Worm (Caenorhabditis elegans) whole organism, early embryonic: ENCODE results near the gene brc-1.

ENCODE experiments used
- B0310.2 ChIP-seq: sonication (generic microtip); optimal IDR thresholded peaks from 2 replicates; lab custom pipeline; 2016; ENCODE audit warnings: mild to moderate bottlenecking, missing genetic modification characterization, missing compliant biosample characterization
- F13C5.2 ChIP-seq: sonication (generic microtip); optimal IDR thresholded peaks from 2 replicates; lab custom pipeline; 2017; ENCODE audit warnings: mild to moderate bottlenecking, missing genetic modification characterization, inconsistent platforms, missing compliant biosample characterization
- aly-1 ChIP-seq: sonication (generic microtip); optimal IDR thresholded peaks from 2 replicates; lab custom pipeline; 2016; ENCODE audit warnings: missing genetic modification characterization, missing compliant biosample characterization
- ama-1 ChIP-seq: fragments of 150-350 bp; optimal IDR thresholded peaks from 2 replicates; lab custom pipeline; 2014
- ets-7 ChIP-seq: sonication (generic microtip); optimal IDR thresholded peaks from 2 replicates; lab custom pipeline; 2016; ENCODE audit warnings: missing genotype, missing genetic modification characterization, missing compliant biosample characterization
- flt-1 ChIP-seq: fragments of 200-800 bp; sonication (Bioruptor generic); IDR thresholded peaks from 2 replicates; pipeline ENCODE4 v1.3.6; 2022; ENCODE audit warnings: missing genetic modification characterization, missing compliant biosample characterization
- hmbx-1 ChIP-seq: sonication (generic microtip); optimal IDR thresholded peaks from 2 replicates; lab custom pipeline; 2016; ENCODE audit warnings: mild to moderate bottlenecking, missing genetic modification characterization, missing compliant biosample characterization
- sea-1 ChIP-seq: fragments of 200-800 bp; sonication (Bioruptor generic); conservative IDR thresholded peaks from 2 replicates; pipeline ENCODE4 v1.3.6; 2022; ENCODE audit warnings: missing genetic modification characterization, missing compliant biosample characterization
- tbx-11 ChIP-seq: fragments of 200-800 bp; sonication (Bioruptor generic); IDR thresholded peaks from 2 replicates; pipeline ENCODE4 v1.3.6; 2022; ENCODE audit warnings: missing genetic modification characterization, missing compliant biosample characterization

DNA sequence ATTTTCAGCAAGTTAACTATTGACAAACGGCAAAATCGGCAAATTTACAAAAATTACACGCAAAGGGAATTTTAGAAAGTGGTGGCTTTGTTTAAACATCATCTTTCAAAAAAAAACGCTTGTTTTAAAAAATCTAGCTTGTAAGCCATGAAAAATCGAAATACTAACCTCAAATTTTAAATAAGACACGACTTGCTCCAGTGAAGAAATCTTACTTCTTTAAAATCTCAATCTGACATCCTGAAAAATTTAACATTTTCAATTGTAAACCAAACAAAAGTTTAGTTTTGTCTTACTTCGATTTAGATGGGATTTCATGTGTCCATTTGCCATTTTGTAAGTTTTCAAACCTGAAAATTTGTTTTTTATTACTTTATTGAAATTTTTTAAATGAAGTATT lies 31.0 kb downstream of the brc-1 start:
- TF ChIP-seq tbx-11 (no peak), ets-7 (tag; lab: Kevin White, UChicago) (no peak), ama-1 (lab: Kevin White, UChicago) (no peak), hmbx-1 (no peak), flt-1 (no peak), B0310.2 (tag; lab: Kevin White, UChicago) (no peak), aly-1 (tag; lab: Kevin White, UChicago) (no peak), sea-1 (GFP tag; lab: Robert Waterston, UW) (no peak), F13C5.2 (tag; lab: Kevin White, UChicago) (no peak)
